Fruit fly (Drosophila melanogaster): ENCODE data around the gene CG16800.

CG16800 gene

dm6 chr2L:12932996-12933395 lies 33.4 kb upstream of the CG16800 start:
- TF ChIP-seq Abd-B (GFP tag; optimal IDR thresholded peaks at IDR 0.05) = no peak
- TF ChIP-seq Antp (GFP tag; optimal IDR thresholded peaks at IDR 0.05) = no peak
- no peak for TF ChIP-seq CG31365 (tag; optimal IDR thresholded peaks at IDR 0.05)
- TF ChIP-seq tup (GFP tag; optimal IDR thresholded peaks at IDR 0.05) = no peak
- TF ChIP-seq Doc2 (GFP tag; IDR thresholded peaks at IDR 0.05) = no peak
- no peak for TF ChIP-seq wdn (GFP tag; IDR thresholded peaks at IDR 0.05)
- TF ChIP-seq lmd (GFP tag; IDR thresholded peaks at IDR 0.05) = no peak
- TF ChIP-seq CG31388 (GFP tag; optimal IDR thresholded peaks at IDR 0.05) = no peak
- TF ChIP-seq Myb (GFP tag; optimal IDR thresholded peaks at IDR 0.05) = no peak
- TF ChIP-seq CG34422 (GFP tag; IDR thresholded peaks at IDR 0.05) = no peak

DNA sequence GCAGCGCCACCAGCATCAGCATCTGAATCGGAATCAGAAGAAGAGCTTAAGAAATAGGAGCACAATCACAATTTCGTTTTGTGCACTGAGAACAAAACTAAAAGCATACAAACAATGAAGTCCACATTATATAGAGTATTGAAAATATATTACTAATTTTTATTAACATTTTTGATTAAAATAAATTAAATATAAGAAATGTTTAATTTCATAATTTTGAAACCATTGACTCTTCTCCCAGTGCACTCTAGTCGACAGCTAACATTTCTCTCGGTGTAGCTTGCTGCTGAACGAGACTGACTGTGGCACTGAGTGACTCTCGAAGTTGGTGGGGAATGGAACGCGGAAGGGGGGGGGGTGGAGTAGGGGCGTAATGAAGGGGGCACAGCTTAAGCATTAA lies 15.7 kb upstream of the CG16800 start:
- peak; percentile 34 for TF ChIP-seq Hmr (GFP tag; optimal IDR thresholded peaks at IDR 0.05)
- peak; percentile 5 for TF ChIP-seq cwo (GFP tag; optimal IDR thresholded peaks at IDR 0.05)
- TF ChIP-seq PHDP (tag; optimal IDR thresholded peaks at IDR 0.05) = peak; percentile 38
- peak; percentile 39 for TF ChIP-seq CG31441 (GFP tag; IDR thresholded peaks at IDR 0.05)
- TF ChIP-seq CG15269 (tag; optimal IDR thresholded peaks at IDR 0.05) = peak; percentile 48
- TF ChIP-seq CG4854 (GFP tag; optimal IDR thresholded peaks at IDR 0.05) = no peak
- 0 out of 2 replicates have a peak, but pooled peaks have one; percentile 19 for TF ChIP-seq HLH3B (GFP tag; IDR thresholded peaks at IDR 0.05)
- TF ChIP-seq Xbp1 (GFP tag; optimal IDR thresholded peaks at IDR 0.05) = peak; percentile 30
- peak; percentile 33 for TF ChIP-seq CG11504 (tag; optimal IDR thresholded peaks at IDR 0.05)
- peak; percentile 4 for TF ChIP-seq CG13296 (GFP tag; optimal IDR thresholded peaks at IDR 0.05)
- TF ChIP-seq CG13424 (tag; optimal IDR thresholded peaks at IDR 0.05) = peak; percentile 1
- no peak for TF ChIP-seq H15 (GFP tag; IDR thresholded peaks at IDR 0.05)
- TF ChIP-seq sqz (GFP tag; optimal IDR thresholded peaks at IDR 0.05) = no peak
- TF ChIP-seq CG3281 (GFP tag; optimal IDR thresholded peaks at IDR 0.05) = peak; percentile 25
- peak; percentile 67 for TF ChIP-seq gem (tag; optimal IDR thresholded peaks at IDR 0.05)
- TF ChIP-seq CG6854 (GFP tag; optimal IDR thresholded peaks at IDR 0.05) = no peak
- TF ChIP-seq row (GFP tag; IDR thresholded peaks at IDR 0.05) = peak; percentile 59; the same call in 2 of the 3 replicates
- peak; percentile 13 for TF ChIP-seq Oli (tag; optimal IDR thresholded peaks at IDR 0.05)
- TF ChIP-seq grau (tag; optimal IDR thresholded peaks at IDR 0.05) = peak; percentile 40
- TF ChIP-seq sisA (GFP tag; IDR thresholded peaks at IDR 0.05) = peak; percentile 24; the same call in 1 of the 2 replicates
- TF ChIP-seq CG17385 (GFP tag; optimal IDR thresholded peaks at IDR 0.05) = peak; percentile 18
- TF ChIP-seq dimm (GFP tag; IDR thresholded peaks at IDR 0.05) = no peak
- no peak for TF ChIP-seq amos (GFP tag; IDR thresholded peaks at IDR 0.05; ENCODE audit: partially characterized antibody)
- TF ChIP-seq CG7839 (tag; optimal IDR thresholded peaks at IDR 0.05) = peak; percentile 56
- 0 out of 2 replicates have a peak, but pooled peaks have one; percentile 24 for TF ChIP-seq CG6272 (GFP tag; IDR thresholded peaks at IDR 0.05)
- TF ChIP-seq ttk (GFP tag; IDR thresholded peaks at IDR 0.05) = peak; percentile 39; the same call in 1 of the 2 replicates
- TF ChIP-seq Fer1 (GFP tag; optimal IDR thresholded peaks at IDR 0.05) = peak; percentile 27
- TF ChIP-seq CG9817 (tag; optimal IDR thresholded peaks at IDR 0.05) = peak; percentile 30
- no peak for TF ChIP-seq bowl (GFP tag; IDR thresholded peaks at IDR 0.05)
- peak; percentile 13; the same call in 1 of the 2 replicates for TF ChIP-seq CG14441 (GFP tag; IDR thresholded peaks at IDR 0.05)
- peak; percentile 8 for TF ChIP-seq fd96Cb (tag; optimal IDR thresholded peaks at IDR 0.05)
- TF ChIP-seq Gug (GFP tag; IDR thresholded peaks at IDR 0.05) = 0 out of 4 replicates have a peak, but pooled peaks have one; percentile 14
- TF ChIP-seq CG30403 (GFP tag; optimal IDR thresholded peaks at IDR 0.05) = peak; percentile 9
- peak; percentile 6 for TF ChIP-seq caup (GFP tag; optimal IDR thresholded peaks at IDR 0.05; ENCODE audit: severe bottlenecking)
- TF ChIP-seq CoRest (tag; optimal IDR thresholded peaks at IDR 0.05) = peak; percentile 12
- peak; percentile 28 for TF ChIP-seq CG7556 (GFP tag; optimal IDR thresholded peaks at IDR 0.05)
- no peak for TF ChIP-seq CG4820 (GFP tag; optimal IDR thresholded peaks at IDR 0.05)
- 0 out of 2 replicates have a peak, but pooled peaks have one; percentile 26 for TF ChIP-seq slbo (GFP tag; IDR thresholded peaks at IDR 0.05)
- peak; percentile 21 for TF ChIP-seq lab (GFP tag; optimal IDR thresholded peaks at IDR 0.05)
